Fruit fly (Drosophila melanogaster) whole organism: ENCODE data around the gene CG45116.

Experiments used
- CG8478 ChIP-seq: fragments of >200 bp; optimal IDR thresholded peaks from 2 replicates; lab custom pipeline; 2018; ENCODE audit warnings: inconsistent platforms
- Dll ChIP-seq: fragments of >200 bp; optimal IDR thresholded peaks from 2 replicates; lab custom pipeline; 2017
- EcR ChIP-seq, 2 experiments: fragments of >200 bp; optimal IDR thresholded peaks; 2 replicates each; lab custom pipeline; 2017; ENCODE audit warnings: missing biosample characterization in 2 of 2, missing genetic modification characterization in 2 of 2, missing genetic modification reagents in 2 of 2
- pan ChIP-seq: fragments of >200 bp; optimal IDR thresholded peaks from 2 replicates; lab custom pipeline; 2017
- psq ChIP-seq: fragments of >200 bp; optimal IDR thresholded peaks from 2 replicates; lab custom pipeline; 2017
- usp ChIP-seq: fragments of >200 bp; optimal IDR thresholded peaks from 2 replicates; lab custom pipeline; 2017; ENCODE audit warnings: missing biosample characterization, missing genetic modification characterization, mixed read lengths

DNA sequence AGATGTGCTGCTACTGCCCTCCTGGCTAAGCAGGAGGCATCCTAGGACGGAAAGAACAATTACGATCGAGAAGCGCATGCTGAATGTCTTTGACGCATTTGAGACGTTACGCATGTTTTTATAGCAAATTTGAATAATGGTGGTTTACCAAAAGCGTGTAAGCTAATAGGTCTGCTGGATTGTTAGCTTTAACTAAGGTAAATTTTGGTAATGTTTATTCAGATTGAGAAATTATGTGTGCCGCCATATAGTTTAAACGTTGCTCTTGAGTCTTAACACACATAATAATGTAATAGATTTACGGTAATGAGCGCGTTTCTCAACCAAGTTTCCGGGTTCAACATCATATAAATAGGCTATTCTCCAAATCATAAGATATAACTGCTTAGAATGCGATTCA, 5.5 kb upstream of the CG45116 start, which contains the start of the genes CG12546 and CG14453:
- TF ChIP-seq CG8478 (lab: Kevin White, UChicago) (no peak), EcR (GFP tag; optimal IDR thresholded peaks at IDR 0.05; lab: Kevin White, UChicago) (no peak), psq (lab: Kevin White, UChicago) (no peak), pan (lab: Kevin White, UChicago) (no peak), Dll (lab: Kevin White, UChicago) (no peak), usp (GFP tag; lab: Kevin White, UChicago) (no peak)
